Worm (Caenorhabditis elegans) whole organism, early embryonic: Measurements from ENCODE around the gene F02C9.1.

Experiments used
- F13C5.2 ChIP-seq: sonication (generic microtip); optimal IDR thresholded peaks from 2 replicates; lab custom pipeline; 2017; ENCODE audit warnings: mild to moderate bottlenecking, missing genetic modification characterization, inconsistent platforms, missing compliant biosample characterization
- aly-1 ChIP-seq: sonication (generic microtip); optimal IDR thresholded peaks from 2 replicates; lab custom pipeline; 2016; ENCODE audit warnings: missing genetic modification characterization, missing compliant biosample characterization
- ama-1 ChIP-seq: fragments of 150-350 bp; optimal IDR thresholded peaks from 2 replicates; lab custom pipeline; 2014
- ceh-13 ChIP-seq: fragments of 200-800 bp; sonication (Bioruptor generic); optimal IDR thresholded peaks from 2 replicates; lab custom pipeline; 2018; ENCODE audit warnings: mild to moderate bottlenecking, missing genetic modification characterization, missing compliant biosample characterization
- pes-1 ChIP-seq: fragments of 200-800 bp; sonication (Bioruptor generic); IDR thresholded peaks from 2 replicates; pipeline ENCODE4 v1.3.6; 2022; ENCODE audit warnings: missing genetic modification reagents, missing genetic modification characterization, missing compliant biosample characterization

DNA sequence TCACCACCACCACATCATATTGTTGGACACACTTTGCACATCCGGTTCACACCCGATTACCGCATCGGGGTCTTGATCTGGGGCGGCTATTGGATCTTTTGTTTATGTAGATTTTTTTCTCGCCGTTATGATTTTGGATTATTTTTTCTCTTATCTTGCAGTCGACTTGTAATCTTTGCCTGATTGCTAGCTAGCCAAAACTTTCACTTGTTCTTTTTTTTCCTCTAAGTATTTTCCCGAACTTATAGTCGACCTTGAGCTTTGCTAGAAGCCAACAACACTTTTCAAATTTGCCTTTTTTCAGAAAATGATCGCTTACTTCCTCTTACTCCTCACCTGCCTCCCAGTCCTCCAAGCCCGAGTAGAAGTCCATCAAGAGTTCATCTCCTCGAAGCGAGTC, 49.5 kb downstream of the F02C9.1 start, which contains the start of gene lag-2:
- TF ChIP-seq F13C5.2 (tag; lab: Kevin White, UChicago) (no peak), ama-1 (lab: Kevin White, UChicago) (no peak), pes-1 (GFP tag; lab: Robert Waterston, UW) (no peak), aly-1 (no peak), ceh-13 (GFP tag; lab: Kevin White, UChicago) (no peak)
